Worm (Caenorhabditis elegans): ENCODE data around the gene C03B1.3.

- TF ChIP-seq him-1 (tag; optimal IDR thresholded peaks at IDR 0.05): no peak
- TF ChIP-seq W03F9.2 (tag; optimal IDR thresholded peaks at IDR 0.05): no peak
- TF ChIP-seq dao-5 (tag; optimal IDR thresholded peaks at IDR 0.05): no peak
Measured at ce11 chrX:6360658-6361057, 5.2 kb upstream of the C03B1.3 start, which contains the start of gene C03B1.14.

Measured in whole organism, L4/young adult.